Fruit fly (Drosophila melanogaster): ENCODE results near the gene CG46394.

DNA sequence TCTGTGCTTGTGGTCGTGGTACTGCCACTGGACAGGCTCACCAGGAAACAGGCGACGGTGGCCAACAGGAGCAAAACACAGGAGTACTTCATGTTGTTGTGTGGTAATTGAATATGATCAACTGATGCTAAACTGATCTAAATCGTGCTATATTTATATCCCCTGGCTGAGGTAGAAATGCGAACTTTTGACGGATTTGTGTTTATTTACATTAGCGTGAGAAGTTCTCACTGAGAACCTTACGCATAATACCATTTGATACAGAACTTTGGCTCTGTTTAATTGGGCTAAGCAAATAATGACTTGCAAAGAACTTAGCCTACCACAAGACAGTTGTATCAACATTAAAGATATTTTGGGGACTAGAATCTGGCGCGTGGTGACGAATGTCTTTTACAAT is 9.0 kb upstream of the CG46394 start, which contains the start of gene CG33268:
- TF ChIP-seq br (GFP tag; optimal IDR thresholded peaks at IDR 0.05) (no peak), fru (GFP tag; optimal IDR thresholded peaks at IDR 0.05) (no peak), h (GFP tag; optimal IDR thresholded peaks at IDR 0.05) (no peak), Myc (optimal IDR thresholded peaks at IDR 0.05) (no peak), Dif (GFP tag; optimal IDR thresholded peaks at IDR 0.05; ENCODE audit: partially characterized antibody) (no peak), usp (GFP tag; optimal IDR thresholded peaks at IDR 0.05) (no peak), Mio (GFP tag; optimal IDR thresholded peaks at IDR 0.05) (no peak), lola (GFP tag; optimal IDR thresholded peaks at IDR 0.05) (no peak), Hnf4 (GFP tag; optimal IDR thresholded peaks at IDR 0.05) (no peak)

Data from whole organism, wandering third instar larva.